Worm (Caenorhabditis elegans): ENCODE results near the gene his-1.
"Not testable (repeated sequence)": the region's sequence is repeated elsewhere in the genome, so short reads cannot be mapped to it uniquely, and the experiment has no call there.

DNA sequence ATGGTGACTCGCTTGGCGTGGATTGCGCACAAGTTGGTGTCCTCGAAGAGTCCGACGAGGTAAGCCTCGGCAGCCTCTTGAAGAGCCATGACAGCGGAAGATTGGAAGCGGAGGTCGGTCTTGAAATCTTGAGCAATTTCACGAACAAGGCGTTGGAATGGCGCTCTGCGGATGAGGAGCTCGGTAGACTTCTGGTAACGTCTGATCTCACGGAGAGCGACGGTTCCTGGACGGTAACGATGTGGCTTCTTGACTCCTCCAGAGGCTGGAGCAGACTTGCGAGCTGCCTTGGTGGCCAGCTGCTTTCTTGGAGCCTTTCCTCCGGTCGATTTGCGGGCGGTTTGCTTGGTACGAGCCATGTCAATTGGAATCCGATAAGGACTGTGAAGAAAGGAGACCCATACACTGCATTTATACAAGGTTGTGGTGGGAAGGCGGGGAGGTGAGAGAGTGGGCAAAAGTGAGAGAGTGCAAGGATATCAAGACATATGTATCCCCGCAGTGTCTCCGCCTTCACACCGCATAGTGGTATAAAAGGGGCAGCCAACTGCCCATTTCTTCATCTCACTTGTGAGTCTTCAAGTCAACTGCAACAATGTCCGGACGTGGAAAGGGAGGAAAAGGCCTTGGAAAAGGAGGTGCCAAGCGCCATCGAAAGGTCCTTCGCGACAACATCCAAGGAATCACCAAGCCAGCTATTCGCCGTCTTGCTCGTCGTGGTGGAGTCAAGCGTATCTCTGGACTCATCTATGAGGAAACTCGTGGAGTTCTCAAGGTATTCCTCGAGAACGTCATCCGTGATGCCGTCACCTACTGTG lies at the start of gene his-1, which contains the start of gene his-2:
- TF ChIP-seq bed-3 (GFP tag; optimal IDR thresholded peaks at IDR 0.05); pha-4 (tag; optimal IDR thresholded peaks at IDR 0.05); nhr-237 (tag; optimal IDR thresholded peaks at IDR 0.05); unc-120 (tag; optimal IDR thresholded peaks at IDR 0.05; ENCODE audit: poor library complexity, severe bottlenecking); lsy-2 (tag; optimal IDR thresholded peaks at IDR 0.05); nhr-2 (tag; optimal IDR thresholded peaks at IDR 0.05); unc-62 (GFP tag; optimal IDR thresholded peaks at IDR 0.05); ceh-39 (tag; optimal IDR thresholded peaks at IDR 0.05); nhr-28 (tag; optimal IDR thresholded peaks at IDR 0.05); ztf-11 (tag; optimal IDR thresholded peaks at IDR 0.05): not testable (repeated sequence)
